Worm (Caenorhabditis elegans) whole organism, young adult: ENCODE measurements around the gene C49C8.8.

Experiments used
- F33H1.4 ChIP-seq: fragments of 200-800 bp; sonication (Bioruptor generic); IDR thresholded peaks from 2 replicates; pipeline ENCODE4 v1.3.6; 2022; ENCODE audit warnings: missing genetic modification reagents, missing genetic modification characterization, missing compliant biosample characterization
- Y67H2A.10 ChIP-seq: fragments of 200-800 bp; sonication (Bioruptor generic); conservative IDR thresholded peaks from 2 replicates; pipeline ENCODE4 v1.3.6; 2022; ENCODE audit warnings: missing genetic modification reagents, missing genetic modification characterization, missing compliant biosample characterization
- ama-1 ChIP-seq, 3 experiments: fragments of 150-350 bp in 1 of 3; sonication (generic microtip) in 2 of 3; optimal IDR thresholded peaks; 2 replicates each; lab custom pipeline; 2014 to 2018; ENCODE audit warnings: missing biosample characterization in 2 of 3, missing genetic modification characterization in 2 of 3, missing genetic modification reagents in 2 of 3
- die-1 ChIP-seq: sonication (generic microtip); optimal IDR thresholded peaks from 2 replicates; lab custom pipeline; 2016; ENCODE audit warnings: missing genotype, mild to moderate bottlenecking, missing genetic modification characterization, missing compliant biosample characterization
- fkh-3 ChIP-seq: sonication (generic microtip); optimal IDR thresholded peaks from 2 replicates; lab custom pipeline; 2016; ENCODE audit warnings: mild to moderate bottlenecking, missing genetic modification characterization, missing compliant biosample characterization
- madf-10 ChIP-seq: sonication (generic microtip); optimal IDR thresholded peaks from 2 replicates; lab custom pipeline; 2016; ENCODE audit warnings: mild to moderate bottlenecking, missing genetic modification characterization, missing compliant biosample characterization
- nfyb-1 ChIP-seq: fragments of 200-800 bp; sonication (Bioruptor generic); IDR thresholded peaks from 2 replicates; pipeline ENCODE4 v1.3.6; 2022; ENCODE audit warnings: missing genetic modification reagents, missing genetic modification characterization, missing compliant biosample characterization
- rec-8 ChIP-seq, 2 experiments: sonication (generic microtip); optimal IDR thresholded peaks; 2 replicates each; lab custom pipeline; 2016; ENCODE audit warnings: mild to moderate bottlenecking in 2 of 2, missing genetic modification characterization in 2 of 2, missing genetic modification reagents in 2 of 2, missing genotype in 2 of 2, missing biosample characterization in 1 of 2, missing compliant biosample characterization in 1 of 2, moderate library complexity in 1 of 2
- rpc-1 ChIP-seq, 2 experiments: fragments of 150-350 bp in 1 of 2; sonication (generic microtip) in 1 of 2; optimal IDR thresholded peaks; 2 replicates each; lab custom pipeline; 2014 to 2018; ENCODE audit warnings: missing biosample characterization in 1 of 2, missing genetic modification characterization in 1 of 2, missing genetic modification reagents in 1 of 2, missing genotype in 1 of 2

DNA sequence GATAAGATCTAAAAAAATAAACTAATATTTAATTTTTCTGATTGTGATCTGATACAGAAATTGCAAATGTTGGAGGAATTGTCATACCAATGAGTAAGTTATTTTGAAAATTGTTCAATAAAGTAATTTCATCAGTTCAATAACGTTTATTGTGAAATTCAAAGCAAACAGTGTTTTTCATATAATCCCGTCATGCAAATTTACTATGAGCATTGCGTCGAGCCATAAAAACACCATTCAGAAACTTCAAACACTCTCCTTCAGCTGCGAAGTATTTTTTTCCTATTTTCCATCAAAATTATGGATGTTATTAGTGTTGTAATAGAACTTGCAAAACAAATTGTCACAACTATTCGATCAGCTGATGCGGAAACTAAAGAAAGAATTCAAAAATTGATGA is at the start of gene C49C8.8:
- TF ChIP-seq F33H1.4 = no peak
- TF ChIP-seq madf-10 (tag; lab: Kevin White, UChicago) = no peak
- no peak for TF ChIP-seq die-1
- TF ChIP-seq Y67H2A.10 = no peak
- no peak for TF ChIP-seq rec-8 (tag; optimal IDR thresholded peaks at IDR 0.05; lab: Kevin White, UChicago)
- no peak for TF ChIP-seq rpc-1 (optimal IDR thresholded peaks at IDR 0.05; lab: Kevin White, UChicago)
- TF ChIP-seq rpc-1 (tag; optimal IDR thresholded peaks at IDR 0.05; lab: Kevin White, UChicago) = no peak
- no peak for TF ChIP-seq ama-1 (optimal IDR thresholded peaks at IDR 0.05; lab: Kevin White, UChicago)
- no peak for TF ChIP-seq ama-1 (GFP tag; optimal IDR thresholded peaks at IDR 0.05; lab: Kevin White, UChicago)
- TF ChIP-seq nfyb-1 = no peak
- no peak for TF ChIP-seq fkh-3 (tag; lab: Kevin White, UChicago)
